Worm (Caenorhabditis elegans) whole organism, mixed stage, embryonic: ENCODE data around the gene spon-1.
"Not testable (repeated sequence)": the region's sequence is repeated elsewhere in the genome, so short reads cannot be mapped to it uniquely, and the experiment has no call there.

ENCODE experiments used
- blmp-1 ChIP-seq: fragments of 150-350 bp; optimal IDR thresholded peaks from 2 replicates; lab custom pipeline; 2014; ENCODE audit warnings: missing biosample characterization, missing genetic modification characterization
- elt-1 ChIP-seq: sonication (generic microtip); optimal IDR thresholded peaks from 2 replicates; lab custom pipeline; 2017; ENCODE audit warnings: missing genetic modification characterization, mild to moderate bottlenecking, missing compliant biosample characterization, antibody characterized with exemption, moderate library complexity, borderline replicate concordance; ENCODE audit not compliant: insufficient read depth
- lin-13 ChIP-seq: fragments of 150-350 bp; optimal IDR thresholded peaks from 2 replicates; lab custom pipeline; 2014; ENCODE audit warnings: missing biosample characterization, missing genetic modification characterization
- unc-39 ChIP-seq: fragments of 150-350 bp; optimal IDR thresholded peaks from 2 replicates; lab custom pipeline; 2014; ENCODE audit warnings: missing biosample characterization, missing genetic modification characterization
- unc-62 ChIP-seq: fragments of 150-350 bp; optimal IDR thresholded peaks from 2 replicates; lab custom pipeline; 2014; ENCODE audit warnings: missing biosample characterization, missing genetic modification reagents, missing genetic modification characterization
- ztf-11 ChIP-seq: fragments of 150-350 bp; optimal IDR thresholded peaks from 2 replicates; lab custom pipeline; 2014; ENCODE audit warnings: missing biosample characterization, missing genetic modification characterization

DNA sequence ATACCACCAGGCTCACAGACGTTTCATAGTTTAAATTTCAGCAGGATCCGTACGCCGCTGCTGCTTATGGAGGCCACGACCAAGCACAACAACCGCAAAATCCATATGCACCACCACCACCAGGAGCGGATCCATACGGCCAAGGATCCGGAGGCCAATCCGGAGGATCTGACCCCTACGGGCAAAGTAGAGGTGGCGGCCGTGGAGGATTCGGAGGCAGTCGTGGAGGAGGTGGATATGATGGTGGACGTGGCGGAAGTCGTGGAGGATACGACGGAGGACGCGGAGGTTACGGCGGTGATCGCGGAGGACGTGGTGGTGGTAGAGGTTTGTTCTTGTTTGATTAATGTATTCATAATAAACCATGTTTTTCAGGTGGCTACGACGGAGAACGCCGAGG, 36.7 kb downstream of the spon-1 start:
- TF ChIP-seq elt-1 (tag; lab: Kevin White, UChicago); unc-62 (GFP tag; lab: Kevin White, UChicago); unc-39 (tag; lab: Kevin White, UChicago); lin-13 (tag; lab: Kevin White, UChicago); ztf-11 (tag; lab: Kevin White, UChicago); blmp-1 (tag; lab: Kevin White, UChicago): not testable (repeated sequence)
